Worm (Caenorhabditis elegans): Measurements from ENCODE around the gene spc-1.

DNA sequence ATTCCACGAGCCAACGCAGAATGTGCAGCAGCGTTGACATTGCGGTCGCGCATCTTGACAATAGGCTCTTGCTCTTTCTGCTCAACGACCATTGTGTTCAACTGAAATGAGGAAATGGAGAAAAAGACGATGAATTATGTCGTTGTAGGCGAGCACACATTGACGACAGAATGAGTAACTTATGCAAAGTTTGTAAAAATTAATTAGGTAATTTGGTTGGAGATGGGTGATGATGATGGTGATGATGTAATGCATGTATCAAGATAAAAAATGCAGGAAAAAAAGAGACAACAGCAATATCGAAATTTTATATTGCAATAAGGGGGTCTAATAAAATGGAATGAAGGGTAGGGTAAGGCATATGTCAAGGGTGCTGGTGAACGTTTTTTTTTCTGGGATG lies 25.5 kb upstream of the spc-1 start, which contains the start of gene bbln-1:
- TF ChIP-seq attf-3 (GFP tag; conservative IDR thresholded peaks at IDR 0.05): no peak
- TF ChIP-seq hlh-12 (tag; optimal IDR thresholded peaks at IDR 0.05): no peak
- no peak for TF ChIP-seq cebp-2 (GFP tag; IDR thresholded peaks at IDR 0.05)
- TF ChIP-seq pha-4 (tag; optimal IDR thresholded peaks at IDR 0.05): no peak
- TF ChIP-seq K12H6.12 (tag; optimal IDR thresholded peaks at IDR 0.05): no peak
- no peak for TF ChIP-seq cebp-1 (GFP tag; IDR thresholded peaks at IDR 0.05)
- no peak for TF ChIP-seq cebp-1 (tag; optimal IDR thresholded peaks at IDR 0.05)
- no peak for TF ChIP-seq sdz-38 (tag; optimal IDR thresholded peaks at IDR 0.05)
- no peak for TF ChIP-seq madf-3 (GFP tag; IDR thresholded peaks at IDR 0.05)
- TF ChIP-seq hrde-1 (tag; optimal IDR thresholded peaks at IDR 0.05; ENCODE audit: borderline replicate concordance): no peak
- no peak for TF ChIP-seq B0336.3 (GFP tag; IDR thresholded peaks at IDR 0.05)
- no peak for TF ChIP-seq Y53G8AR.9 (GFP tag; conservative IDR thresholded peaks at IDR 0.05)

All from whole organism, young adult.